Worm (Caenorhabditis elegans) whole organism, L1 larva: ENCODE measurements around the gene sdz-32.

Experiments used
- C04F5.9 ChIP-seq: sonication (generic microtip); optimal IDR thresholded peaks from 2 replicates; lab custom pipeline; 2016; ENCODE audit warnings: missing genetic modification characterization, missing compliant biosample characterization
- C34B4.2 ChIP-seq: sonication (generic microtip); optimal IDR thresholded peaks from 2 replicates; lab custom pipeline; 2017; ENCODE audit warnings: mild to moderate bottlenecking, missing genetic modification characterization, missing compliant biosample characterization
- F16B12.6 ChIP-seq: fragments of 150-350 bp; optimal IDR thresholded peaks from 2 replicates; lab custom pipeline; 2014; ENCODE audit warnings: missing biosample characterization, missing genetic modification characterization
- alr-1 ChIP-seq: fragments of 200-800 bp; sonication (Bioruptor generic); optimal IDR thresholded peaks from 2 replicates; lab custom pipeline; 2018; ENCODE audit warnings: borderline replicate concordance, mild to moderate bottlenecking, missing genetic modification characterization, missing compliant biosample characterization
- ceh-8 ChIP-seq: fragments of 200-800 bp; sonication (Bioruptor generic); optimal IDR thresholded peaks from 2 replicates; lab custom pipeline; 2018; ENCODE audit warnings: mild to moderate bottlenecking, missing genetic modification characterization, moderate library complexity, missing compliant biosample characterization
- ceh-82 ChIP-seq, 3 experiments: fragments of 150-350 bp in 1 of 3; sonication (generic microtip) in 2 of 3; optimal IDR thresholded peaks; 2 replicates each; lab custom pipeline; 2014 to 2017; ENCODE audit warnings: missing biosample characterization in 3 of 3, missing genetic modification characterization in 3 of 3
- ces-1 ChIP-seq: fragments of 150-350 bp; optimal IDR thresholded peaks from 2 replicates; lab custom pipeline; 2014; ENCODE audit warnings: missing biosample characterization, missing genetic modification reagents, missing genetic modification characterization
- efl-1 ChIP-seq, 4 experiments: fragments of 150-350 bp; optimal IDR thresholded peaks in 3 of 4; peaks in 1 of 4; 1 replicate in 1 of 4; 2 replicates in 3 of 4; lab custom pipeline; 2014; ENCODE audit warnings: missing biosample characterization in 2 of 4, missing genetic modification characterization in 2 of 4, missing genetic modification reagents in 2 of 4
- egl-27 ChIP-seq, 2 experiments: fragments of 150-350 bp in 1 of 2; sonication (generic microtip); optimal IDR thresholded peaks; 3 replicates each; lab custom pipeline; 2017 to 2018; ENCODE audit warnings: missing biosample characterization in 2 of 2, missing genetic modification characterization in 2 of 2, missing genetic modification reagents in 2 of 2
- elt-2 ChIP-seq: sonication (generic microtip); optimal IDR thresholded peaks from 2 replicates; lab custom pipeline; 2016; ENCODE audit warnings: missing genetic modification characterization, mild to moderate bottlenecking, inconsistent platforms, missing compliant biosample characterization, missing genetic modification reagents
- elt-3 ChIP-seq, 6 experiments: fragments of 150-350 bp in 1 of 6; sonication (generic microtip); optimal IDR thresholded peaks; 2 replicates each; lab custom pipeline; 2017 to 2018; ENCODE audit warnings: missing biosample characterization in 6 of 6, missing genetic modification characterization in 6 of 6, inconsistent platforms in 1 of 6
- ets-5 ChIP-seq: fragments of 200-800 bp; sonication (Bioruptor generic); IDR thresholded peaks from 2 replicates; pipeline ENCODE4 v1.3.6; 2022; ENCODE audit warnings: missing genetic modification characterization, missing compliant biosample characterization
- fkh-10 ChIP-seq: sonication (generic microtip); optimal IDR thresholded peaks from 2 replicates; lab custom pipeline; 2017; ENCODE audit warnings: missing biosample characterization, missing genetic modification reagents, missing genetic modification characterization
- fkh-4 ChIP-seq: sonication (generic microtip); optimal IDR thresholded peaks from 2 replicates; lab custom pipeline; 2016; ENCODE audit warnings: missing compliant biosample characterization, missing genetic modification characterization, borderline replicate concordance
- fkh-8 ChIP-seq: sonication (generic microtip); optimal IDR thresholded peaks from 2 replicates; lab custom pipeline; 2016; ENCODE audit warnings: mild to moderate bottlenecking, missing genetic modification characterization, missing compliant biosample characterization
- fos-1 ChIP-seq: fragments of 150-350 bp; optimal IDR thresholded peaks from 2 replicates; lab custom pipeline; 2014; ENCODE audit warnings: missing biosample characterization, missing genetic modification characterization
- hpl-2 ChIP-seq: fragments of 150-350 bp; optimal IDR thresholded peaks from 2 replicates; lab custom pipeline; 2014; ENCODE audit warnings: missing biosample characterization, missing genetic modification reagents, missing genetic modification characterization
- irx-1 ChIP-seq: sonication (generic microtip); optimal IDR thresholded peaks from 2 replicates; lab custom pipeline; 2016; ENCODE audit warnings: missing genetic modification characterization, missing compliant biosample characterization
- isw-1 ChIP-seq: fragments of 200-800 bp; sonication (Bioruptor generic); IDR thresholded peaks from 2 replicates; pipeline ENCODE4 v1.3.6; 2022; ENCODE audit warnings: missing genetic modification characterization, missing compliant biosample characterization
- lin-13 ChIP-seq: fragments of 150-350 bp; optimal IDR thresholded peaks from 2 replicates; lab custom pipeline; 2014; ENCODE audit warnings: missing biosample characterization, missing genetic modification reagents, missing genetic modification characterization
- lin-14 ChIP-seq: fragments of 200-800 bp; sonication (Bioruptor generic); optimal IDR thresholded peaks from 2 replicates; lab custom pipeline; 2018; ENCODE audit warnings: mild to moderate bottlenecking, missing genetic modification characterization, moderate library complexity, missing compliant biosample characterization
- lin-35 ChIP-seq, 2 experiments: fragments of 150-350 bp; optimal IDR thresholded peaks; 2 replicates each; lab custom pipeline; 2014; ENCODE audit warnings: missing biosample characterization in 2 of 2, missing genetic modification characterization in 2 of 2, missing genetic modification reagents in 2 of 2
- lin-39 ChIP-seq: fragments of 150-350 bp; optimal IDR thresholded peaks from 2 replicates; lab custom pipeline; 2014; ENCODE audit warnings: missing biosample characterization, missing genetic modification reagents, missing genetic modification characterization
- mep-1 ChIP-seq: fragments of 150-350 bp; optimal IDR thresholded peaks from 2 replicates; lab custom pipeline; 2014; ENCODE audit warnings: missing biosample characterization, missing genetic modification characterization
- nhr-19 ChIP-seq: fragments of 200-800 bp; sonication (Bioruptor generic); conservative IDR thresholded peaks from 2 replicates; pipeline ENCODE4 v1.3.6; 2022; ENCODE audit warnings: missing genetic modification characterization, missing compliant biosample characterization
- nhr-20 ChIP-seq: sonication (generic microtip); optimal IDR thresholded peaks from 2 replicates; lab custom pipeline; 2016; ENCODE audit warnings: mild to moderate bottlenecking, missing genetic modification characterization, missing compliant biosample characterization
- nhr-237 ChIP-seq: fragments of 150-350 bp; optimal IDR thresholded peaks from 2 replicates; lab custom pipeline; 2014; ENCODE audit warnings: missing biosample characterization, missing genetic modification characterization
- nhr-28 ChIP-seq: fragments of 150-350 bp; optimal IDR thresholded peaks from 2 replicates; lab custom pipeline; 2014; ENCODE audit warnings: missing biosample characterization, missing genetic modification characterization
- nhr-76 ChIP-seq: sonication (generic microtip); optimal IDR thresholded peaks from 2 replicates; lab custom pipeline; 2017; ENCODE audit warnings: missing biosample characterization, missing genetic modification characterization
- nhr-85 ChIP-seq: sonication (generic microtip); peaks from one replicate; lab custom pipeline; 2016; ENCODE audit warnings: missing genetic modification characterization, inconsistent platforms, missing compliant biosample characterization
- nhr-90 ChIP-seq: sonication (generic microtip); optimal IDR thresholded peaks from 2 replicates; lab custom pipeline; 2016; ENCODE audit warnings: mild to moderate bottlenecking, missing genetic modification characterization, missing compliant biosample characterization; ENCODE audit not compliant: poor library complexity
- pag-3 ChIP-seq: sonication (generic microtip); optimal IDR thresholded peaks from 2 replicates; lab custom pipeline; 2017; ENCODE audit warnings: missing genetic modification characterization, mild to moderate bottlenecking, missing compliant biosample characterization, antibody characterized with exemption, borderline replicate concordance; ENCODE audit not compliant: insufficient read depth
- pax-3 ChIP-seq: fragments of 200-800 bp; sonication (Bioruptor generic); optimal IDR thresholded peaks from 2 replicates; lab custom pipeline; 2018; ENCODE audit warnings: mild to moderate bottlenecking, missing genetic modification characterization, moderate library complexity, missing compliant biosample characterization
- pqm-1 ChIP-seq: sonication (generic microtip); optimal IDR thresholded peaks from 3 replicates; lab custom pipeline; 2017; ENCODE audit warnings: missing biosample characterization, missing genetic modification characterization
- snu-23 ChIP-seq: sonication (generic microtip); optimal IDR thresholded peaks from 2 replicates; lab custom pipeline; 2016; ENCODE audit warnings: missing genetic modification characterization, missing compliant biosample characterization
- sptf-1 ChIP-seq: fragments of 150-350 bp; optimal IDR thresholded peaks from 2 replicates; lab custom pipeline; 2014; ENCODE audit warnings: missing biosample characterization, missing genetic modification characterization
- swsn-7 ChIP-seq: sonication (generic microtip); optimal IDR thresholded peaks from 2 replicates; lab custom pipeline; 2016; ENCODE audit warnings: missing genetic modification characterization, missing compliant biosample characterization
- tbx-2 ChIP-seq: sonication (generic microtip); optimal IDR thresholded peaks from 2 replicates; lab custom pipeline; 2016; ENCODE audit warnings: missing genetic modification characterization, missing compliant biosample characterization
- unc-30 ChIP-seq: sonication (generic microtip); optimal IDR thresholded peaks from 2 replicates; lab custom pipeline; 2017; ENCODE audit warnings: missing biosample characterization, missing genetic modification characterization
- unc-62 ChIP-seq: fragments of 150-350 bp; optimal IDR thresholded peaks from 2 replicates; lab custom pipeline; 2014; ENCODE audit warnings: missing biosample characterization, missing genetic modification reagents, missing genetic modification characterization
- unc-86 ChIP-seq: sonication (generic microtip); optimal IDR thresholded peaks from 2 replicates; lab custom pipeline; 2016; ENCODE audit warnings: missing genetic modification characterization, missing compliant biosample characterization
- unc-98 ChIP-seq: fragments of 200-800 bp; sonication (Bioruptor generic); IDR thresholded peaks from 2 replicates; pipeline ENCODE4 v1.3.6; 2022; ENCODE audit warnings: missing genetic modification characterization, missing compliant biosample characterization
- ztf-11 ChIP-seq, 2 experiments: sonication (generic microtip); optimal IDR thresholded peaks; 2 replicates each; lab custom pipeline; 2016 to 2017; ENCODE audit warnings: missing genetic modification characterization in 2 of 2, missing biosample characterization in 1 of 2, missing compliant biosample characterization in 1 of 2

sdz-32 gene

DNA sequence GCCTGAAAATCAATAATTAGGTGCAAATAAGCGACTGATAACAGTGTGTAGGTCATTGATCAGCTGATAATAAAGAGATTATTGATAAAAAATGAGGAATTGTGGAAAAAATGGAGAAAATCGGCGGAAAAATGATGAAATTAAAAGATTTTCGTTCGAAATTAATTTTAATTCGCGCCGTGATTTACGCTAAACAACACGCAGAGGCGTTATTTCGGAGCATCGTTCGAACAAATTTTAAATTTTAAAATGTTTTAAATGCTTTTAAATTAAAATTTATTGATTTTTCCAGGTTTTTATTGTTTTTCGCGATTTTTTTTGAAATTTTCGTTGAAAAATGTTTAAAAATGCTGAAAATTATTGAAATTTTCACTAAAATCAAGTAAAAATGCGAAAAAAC is 25.5 kb downstream of the sdz-32 start, which contains the start of gene Y49F6B.9:
TSS of gene Y49F6B.9 (minus strand) at position 2 of the 400 bp plus-strand sequence.
- TF ChIP-seq nhr-237 (tag; lab: Kevin White, UChicago) (no peak), efl-1 (optimal IDR thresholded peaks at IDR 0.05; lab: Kevin White, UChicago) (peak in 1 of 2 experiments; percentile 92), efl-1 (GFP tag; optimal IDR thresholded peaks at IDR 0.05 in 1 of 2; lab: Kevin White, UChicago) (no peak), lin-35 (GFP tag; optimal IDR thresholded peaks at IDR 0.05; lab: Kevin White, UChicago) (peak in 1 of 2 experiments; percentile 9)
- TF ChIP-seq, all 84 proteins: peak for 2

DNA sequence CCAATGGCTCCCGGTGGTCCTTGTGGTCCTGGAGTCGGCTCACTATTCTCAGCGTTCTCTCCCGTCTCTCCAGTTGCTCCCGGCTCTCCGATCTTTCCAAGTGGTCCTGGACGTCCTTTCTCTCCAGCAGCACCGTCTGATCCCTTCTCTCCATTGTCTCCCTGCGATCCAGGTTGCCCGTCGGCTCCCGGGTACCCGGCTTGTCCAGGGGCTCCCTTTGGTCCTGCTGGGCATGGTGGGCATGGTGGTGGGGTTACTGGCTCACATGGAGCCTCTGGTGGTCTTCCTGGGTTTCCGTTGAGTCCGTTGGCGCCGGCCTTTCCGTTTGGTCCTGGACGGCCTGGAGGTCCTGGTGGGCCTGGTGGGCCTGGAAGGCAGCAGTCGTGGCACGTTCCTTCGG is 26.5 kb downstream of the sdz-32 start:
- TF ChIP-seq nhr-19 (no peak), pax-3 (tag; lab: Kevin White, UChicago) (no peak), nhr-85 (peak; percentile 19), ceh-82 (tag; optimal IDR thresholded peaks at IDR 0.05; lab: Kevin White, UChicago) (no peak), tbx-2 (tag; lab: Kevin White, UChicago) (no peak)

DNA sequence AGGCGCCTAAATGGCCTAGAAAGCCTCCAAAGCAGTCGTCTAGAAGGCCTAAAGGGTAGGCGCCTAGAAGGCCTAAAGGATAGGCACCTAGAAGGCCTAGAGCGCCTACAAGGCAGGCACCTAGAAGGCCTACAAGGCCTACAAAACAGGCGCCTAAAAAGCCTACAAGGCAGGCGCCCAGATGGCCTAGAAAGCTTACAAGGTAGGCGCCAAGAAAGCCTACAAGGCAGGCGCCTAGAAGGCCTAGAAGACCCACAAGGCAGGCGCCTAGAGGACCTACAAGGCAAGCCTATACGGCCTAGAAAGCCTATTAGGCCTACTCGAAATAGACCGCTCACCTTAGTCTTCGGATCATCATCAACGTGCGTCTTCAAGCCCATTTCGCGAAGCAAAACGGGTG is 28.2 kb downstream of the sdz-32 start:
- no peak for TF ChIP-seq lin-39 (tag; lab: Kevin White, UChicago)
- TF ChIP-seq alr-1 (tag; lab: Kevin White, UChicago) = no peak
- TF ChIP-seq pax-3 (tag; lab: Kevin White, UChicago) = no peak
- no peak for TF ChIP-seq nhr-90 (tag; lab: Kevin White, UChicago)
- no peak for TF ChIP-seq fkh-4 (tag; lab: Kevin White, UChicago)
- no peak for TF ChIP-seq efl-1 (optimal IDR thresholded peaks at IDR 0.05; lab: Kevin White, UChicago)
- no peak for TF ChIP-seq efl-1 (GFP tag; optimal IDR thresholded peaks at IDR 0.05 in 1 of 2; lab: Kevin White, UChicago)
- no peak for TF ChIP-seq unc-86
- TF ChIP-seq egl-27 (tag; optimal IDR thresholded peaks at IDR 0.05; lab: Kevin White, UChicago) = no peak
- no peak for TF ChIP-seq unc-30 (tag; lab: Kevin White, UChicago)
- TF ChIP-seq unc-62 (GFP tag; lab: Kevin White, UChicago) = no peak
- no peak for TF ChIP-seq fkh-10 (GFP tag; lab: Kevin White, UChicago)
- TF ChIP-seq swsn-7 (tag; lab: Kevin White, UChicago) = no peak
- no peak for TF ChIP-seq isw-1
- no peak for TF ChIP-seq sptf-1 (tag; lab: Kevin White, UChicago)
- TF ChIP-seq fkh-8 (tag; lab: Kevin White, UChicago) = no peak
- TF ChIP-seq fos-1 (tag; lab: Kevin White, UChicago) = no peak
- TF ChIP-seq snu-23 (GFP tag; lab: Kevin White, UChicago) = no peak
- no peak for TF ChIP-seq elt-2
- no peak for TF ChIP-seq nhr-237 (tag; lab: Kevin White, UChicago)

DNA sequence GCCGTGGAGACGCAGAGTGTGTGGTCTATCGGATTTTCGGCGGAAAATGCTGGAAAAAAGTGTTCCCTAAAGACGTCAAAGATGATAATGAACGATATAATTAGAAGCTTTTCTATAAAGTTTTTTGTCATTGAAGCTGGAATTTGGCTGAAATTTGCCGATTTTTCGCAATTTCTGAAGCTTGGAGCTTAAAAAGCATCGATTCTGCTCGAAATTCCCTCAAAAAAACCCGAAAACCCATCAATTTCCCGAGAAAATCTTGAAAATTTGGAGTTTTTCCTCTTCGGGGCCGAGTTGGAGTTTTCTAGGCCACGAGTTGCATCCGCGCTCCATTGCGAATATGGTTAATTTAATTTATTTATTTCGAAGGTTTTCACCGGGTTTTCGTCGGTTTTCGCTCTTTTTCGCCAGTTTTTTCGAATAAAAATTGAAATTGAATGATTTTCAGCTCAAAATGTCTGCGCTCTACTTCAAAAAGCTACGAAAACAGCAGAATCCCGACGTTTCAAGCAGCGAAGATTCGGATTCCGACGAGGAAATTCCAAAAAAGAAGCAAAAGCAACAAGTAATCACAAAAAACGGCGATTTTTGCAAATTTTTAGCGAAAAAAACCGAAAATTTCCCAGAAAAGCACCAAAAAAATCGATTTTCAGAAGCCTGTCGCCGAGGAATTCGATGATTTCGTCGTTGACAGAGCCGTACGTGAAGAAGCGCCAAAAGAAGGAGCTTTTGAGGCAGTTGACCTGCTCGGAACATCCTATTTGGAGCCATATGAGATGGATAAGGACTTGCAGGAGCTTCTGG is 28.9 kb downstream of the sdz-32 start, which contains the start of the genes col-71 and Y49F6B.2:
TSS of gene col-71 (minus strand) at position 51 of the 804 bp plus-strand sequence.
TSS of gene Y49F6B.2 (plus strand) at position 449 of the 804 bp plus-strand sequence.
- TF ChIP-seq nhr-90 (tag; lab: Kevin White, UChicago) (peak; percentile 89), mep-1 (peak; percentile 85), pag-3 (tag; lab: Kevin White, UChicago) (no peak), nhr-76 (no peak), irx-1 (tag; lab: Kevin White, UChicago) (peak; percentile 92), lin-14 (GFP tag; lab: Kevin White, UChicago) (peak; percentile 89), elt-3 (tag; optimal IDR thresholded peaks at IDR 0.05; lab: Kevin White, UChicago) (peak in 2 of 6 experiments; percentile 21 to 40), unc-62 (GFP tag; lab: Kevin White, UChicago) (no peak), egl-27 (tag; optimal IDR thresholded peaks at IDR 0.05; lab: Kevin White, UChicago) (no peak), isw-1 (peak; percentile 74), pqm-1 (tag; lab: Kevin White, UChicago) (no peak), C04F5.9 (peak; percentile 80), C34B4.2 (tag; lab: Kevin White, UChicago) (no peak), hpl-2 (no peak), ztf-11 (tag; optimal IDR thresholded peaks at IDR 0.05; lab: Kevin White, UChicago) (peak in 1 of 2 experiments; percentile 90), nhr-20 (tag; lab: Kevin White, UChicago) (peak; percentile 76), ces-1 (peak; percentile 85), lin-35 (GFP tag; optimal IDR thresholded peaks at IDR 0.05; lab: Kevin White, UChicago) (peak; percentile 71 to 74), F16B12.6 (tag; lab: Kevin White, UChicago) (peak; percentile 66), nhr-85 (peak; percentile 91), lin-13 (GFP tag; lab: Kevin White, UChicago) (peak; percentile 80), nhr-28 (tag; lab: Kevin White, UChicago) (no peak), ceh-8 (GFP tag; lab: Kevin White, UChicago) (peak; percentile 96), ets-5 (GFP tag; lab: Robert Waterston, UW) (no peak), sptf-1 (tag; lab: Kevin White, UChicago) (no peak), unc-98 (peak; percentile 80)
